Worm (Caenorhabditis elegans) whole organism, L1 larva: ENCODE data around the gene F49F1.14.

ENCODE experiments used
- C16A3.4 ChIP-seq: fragments of 150-350 bp; optimal IDR thresholded peaks from 2 replicates; lab custom pipeline; 2014; ENCODE audit warnings: missing biosample characterization, missing genetic modification characterization
- C34B4.2 ChIP-seq: sonication (generic microtip); optimal IDR thresholded peaks from 2 replicates; lab custom pipeline; 2017; ENCODE audit warnings: mild to moderate bottlenecking, missing genetic modification characterization, missing compliant biosample characterization
- aly-2 ChIP-seq: fragments of 150-350 bp; optimal IDR thresholded peaks from 2 replicates; lab custom pipeline; 2014; ENCODE audit warnings: missing biosample characterization, missing genetic modification characterization
- ama-1 ChIP-seq: fragments of 150-350 bp; optimal IDR thresholded peaks from 2 replicates; lab custom pipeline; 2014
- ceh-8 ChIP-seq: fragments of 200-800 bp; sonication (Bioruptor generic); optimal IDR thresholded peaks from 2 replicates; lab custom pipeline; 2018; ENCODE audit warnings: mild to moderate bottlenecking, missing genetic modification characterization, moderate library complexity, missing compliant biosample characterization
- ceh-88 ChIP-seq: fragments of 200-800 bp; sonication (Bioruptor generic); IDR thresholded peaks from 2 replicates; pipeline ENCODE4 v1.3.6; 2022; ENCODE audit warnings: missing genetic modification characterization, missing compliant biosample characterization
- dpl-1 ChIP-seq, 3 experiments: fragments of 150-350 bp in 2 of 3; sonication (generic microtip) in 1 of 3; optimal IDR thresholded peaks; 2 replicates each; lab custom pipeline; 2014 to 2017; ENCODE audit warnings: missing biosample characterization in 3 of 3, missing genetic modification characterization in 3 of 3, missing genetic modification reagents in 3 of 3
- efl-1 ChIP-seq, 4 experiments: fragments of 150-350 bp; optimal IDR thresholded peaks in 3 of 4; peaks in 1 of 4; 1 replicate in 1 of 4; 2 replicates in 3 of 4; lab custom pipeline; 2014; ENCODE audit warnings: missing biosample characterization in 2 of 4, missing genetic modification characterization in 2 of 4, missing genetic modification reagents in 2 of 4
- fkh-4 ChIP-seq: sonication (generic microtip); optimal IDR thresholded peaks from 2 replicates; lab custom pipeline; 2016; ENCODE audit warnings: missing compliant biosample characterization, missing genetic modification characterization, borderline replicate concordance
- hlh-4 ChIP-seq: sonication (generic microtip); optimal IDR thresholded peaks from 2 replicates; lab custom pipeline; 2016; ENCODE audit warnings: mild to moderate bottlenecking, missing genetic modification characterization, missing compliant biosample characterization
- irx-1 ChIP-seq: sonication (generic microtip); optimal IDR thresholded peaks from 2 replicates; lab custom pipeline; 2016; ENCODE audit warnings: missing genetic modification characterization, missing compliant biosample characterization
- isw-1 ChIP-seq: fragments of 200-800 bp; sonication (Bioruptor generic); IDR thresholded peaks from 2 replicates; pipeline ENCODE4 v1.3.6; 2022; ENCODE audit warnings: missing genetic modification characterization, missing compliant biosample characterization
- lin-15B ChIP-seq: fragments of 150-350 bp; sonication (generic microtip); optimal IDR thresholded peaks from 3 replicates; lab custom pipeline; 2014; ENCODE audit warnings: missing biosample characterization, missing genetic modification characterization
- lin-35 ChIP-seq, 2 experiments: fragments of 150-350 bp; optimal IDR thresholded peaks; 2 replicates each; lab custom pipeline; 2014; ENCODE audit warnings: missing biosample characterization in 2 of 2, missing genetic modification characterization in 2 of 2, missing genetic modification reagents in 2 of 2
- lin-39 ChIP-seq: fragments of 150-350 bp; optimal IDR thresholded peaks from 2 replicates; lab custom pipeline; 2014; ENCODE audit warnings: missing biosample characterization, missing genetic modification reagents, missing genetic modification characterization
- mab-9 ChIP-seq: fragments of 200-800 bp; sonication (Bioruptor generic); IDR thresholded peaks from 2 replicates; pipeline ENCODE4 v1.3.6; 2022; ENCODE audit warnings: missing genetic modification reagents, missing genetic modification characterization, missing compliant biosample characterization
- mdl-1 ChIP-seq, 2 experiments: fragments of 150-350 bp; optimal IDR thresholded peaks; 2 replicates each; lab custom pipeline; 2014 to 2017; ENCODE audit warnings: missing biosample characterization in 2 of 2, missing genetic modification characterization in 2 of 2, inconsistent platforms in 1 of 2
- nhr-11 ChIP-seq: fragments of 150-350 bp; optimal IDR thresholded peaks from 2 replicates; lab custom pipeline; 2014; ENCODE audit warnings: missing biosample characterization, missing genetic modification characterization
- nhr-12 ChIP-seq: sonication (generic microtip); optimal IDR thresholded peaks from 2 replicates; lab custom pipeline; 2017; ENCODE audit warnings: missing biosample characterization, missing genetic modification characterization
- nhr-19 ChIP-seq: fragments of 200-800 bp; sonication (Bioruptor generic); conservative IDR thresholded peaks from 2 replicates; pipeline ENCODE4 v1.3.6; 2022; ENCODE audit warnings: missing genetic modification characterization, missing compliant biosample characterization
- nhr-237 ChIP-seq: fragments of 150-350 bp; optimal IDR thresholded peaks from 2 replicates; lab custom pipeline; 2014; ENCODE audit warnings: missing biosample characterization, missing genetic modification characterization
- nhr-28 ChIP-seq: fragments of 150-350 bp; optimal IDR thresholded peaks from 2 replicates; lab custom pipeline; 2014; ENCODE audit warnings: missing biosample characterization, missing genetic modification characterization
- nhr-76 ChIP-seq: sonication (generic microtip); optimal IDR thresholded peaks from 2 replicates; lab custom pipeline; 2017; ENCODE audit warnings: missing biosample characterization, missing genetic modification characterization
- nhr-77 ChIP-seq: fragments of 150-350 bp; optimal IDR thresholded peaks from 2 replicates; lab custom pipeline; 2014; ENCODE audit warnings: missing biosample characterization, missing genetic modification characterization
- nhr-85 ChIP-seq: sonication (generic microtip); peaks from one replicate; lab custom pipeline; 2016; ENCODE audit warnings: missing genetic modification characterization, inconsistent platforms, missing compliant biosample characterization
- pag-3 ChIP-seq: sonication (generic microtip); optimal IDR thresholded peaks from 2 replicates; lab custom pipeline; 2017; ENCODE audit warnings: missing genetic modification characterization, mild to moderate bottlenecking, missing compliant biosample characterization, antibody characterized with exemption, borderline replicate concordance; ENCODE audit not compliant: insufficient read depth
- skn-1 ChIP-seq: fragments of 150-350 bp; optimal IDR thresholded peaks from 2 replicates; lab custom pipeline; 2014; ENCODE audit warnings: missing biosample characterization, missing genetic modification characterization
- sox-4 ChIP-seq: sonication (generic microtip); optimal IDR thresholded peaks from 2 replicates; lab custom pipeline; 2016; ENCODE audit warnings: missing genetic modification characterization, missing compliant biosample characterization
- sptf-1 ChIP-seq: fragments of 150-350 bp; optimal IDR thresholded peaks from 2 replicates; lab custom pipeline; 2014; ENCODE audit warnings: missing biosample characterization, missing genetic modification characterization
- unc-130 ChIP-seq: fragments of 150-350 bp; optimal IDR thresholded peaks from 2 replicates; lab custom pipeline; 2017; ENCODE audit warnings: missing biosample characterization, missing genetic modification characterization, inconsistent platforms
- unc-62 ChIP-seq: fragments of 150-350 bp; optimal IDR thresholded peaks from 2 replicates; lab custom pipeline; 2014; ENCODE audit warnings: missing biosample characterization, missing genetic modification reagents, missing genetic modification characterization
- unc-86 ChIP-seq: sonication (generic microtip); optimal IDR thresholded peaks from 2 replicates; lab custom pipeline; 2016; ENCODE audit warnings: missing genetic modification characterization, missing compliant biosample characterization
- vab-15 ChIP-seq: sonication (generic microtip); optimal IDR thresholded peaks from 2 replicates; lab custom pipeline; 2017; ENCODE audit warnings: missing genotype, mild to moderate bottlenecking, missing genetic modification characterization, missing compliant biosample characterization
- ztf-11 ChIP-seq, 2 experiments: sonication (generic microtip); optimal IDR thresholded peaks; 2 replicates each; lab custom pipeline; 2016 to 2017; ENCODE audit warnings: missing genetic modification characterization in 2 of 2, missing biosample characterization in 1 of 2, missing compliant biosample characterization in 1 of 2

F49F1.14 gene

ce11 chrIV:4083094-4083493 is 29.2 kb downstream of the F49F1.14 start:
- TF ChIP-seq lin-15B (no peak), fkh-4 (tag; lab: Kevin White, UChicago) (no peak), pag-3 (no peak), mdl-1 (tag; optimal IDR thresholded peaks at IDR 0.05; lab: Kevin White, UChicago) (no peak), unc-62 (GFP tag; lab: Kevin White, UChicago) (no peak), ama-1 (lab: Kevin White, UChicago) (no peak), nhr-11 (tag; lab: Kevin White, UChicago) (no peak), C34B4.2 (tag; lab: Kevin White, UChicago) (no peak)

- TF ChIP-seq pag-3: no peak
- no peak for TF ChIP-seq ceh-88 (GFP tag; lab: Robert Waterston, UW)
- no peak for TF ChIP-seq nhr-19
- TF ChIP-seq lin-35 (GFP tag; optimal IDR thresholded peaks at IDR 0.05; lab: Kevin White, UChicago): no peak
- no peak for TF ChIP-seq nhr-85 (tag; lab: Kevin White, UChicago)
- no peak for TF ChIP-seq unc-86
- TF ChIP-seq isw-1 (GFP tag; lab: Robert Waterston, UW): no peak
- TF ChIP-seq irx-1: no peak
- no peak for TF ChIP-seq nhr-237 (tag; lab: Kevin White, UChicago)
- TF ChIP-seq vab-15 (tag; lab: Kevin White, UChicago): no peak
- no peak for TF ChIP-seq nhr-11 (tag; lab: Kevin White, UChicago)
- no peak for TF ChIP-seq nhr-76 (tag; lab: Kevin White, UChicago)
- TF ChIP-seq dpl-1 (GFP tag; optimal IDR thresholded peaks at IDR 0.05; lab: Kevin White, UChicago): no peak
- no peak for TF ChIP-seq sptf-1
- TF ChIP-seq nhr-77 (tag; lab: Kevin White, UChicago): no peak
- TF ChIP-seq, all 84 proteins: peak for 0
Measured at ce11 chrIV:4082599-4082998, 29.7 kb downstream of the F49F1.14 start.

DNA sequence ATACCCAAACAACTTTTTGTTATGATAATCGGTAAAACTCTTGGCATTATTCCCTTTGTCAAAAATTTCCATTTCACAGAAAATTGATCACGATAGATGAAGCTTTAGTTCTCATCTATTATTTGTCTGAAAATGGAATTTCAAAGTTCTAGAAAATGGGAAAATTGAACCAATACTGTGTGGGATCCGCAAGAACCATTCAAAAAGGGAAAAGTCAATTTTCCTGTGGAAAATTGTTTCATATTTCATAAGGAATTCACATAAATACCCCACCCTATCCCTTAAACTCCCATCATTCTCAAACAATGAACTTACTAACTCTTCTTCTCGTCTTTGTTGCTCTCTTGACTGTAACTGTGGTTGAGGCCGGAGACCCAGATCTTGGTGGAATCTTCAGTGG is 31.4 kb downstream of the F49F1.14 start, which contains the start of the genes C35B1.9 and C35B1.3:
TSS of gene C35B1.9 (minus strand) at position 101 of the 400 bp plus-strand sequence.
TSS of gene C35B1.3 (plus strand) at position 306 of the 400 bp plus-strand sequence.
- TF ChIP-seq sox-4 (tag; lab: Kevin White, UChicago) (no peak), unc-130 (tag; lab: Kevin White, UChicago) (no peak), fkh-4 (tag; lab: Kevin White, UChicago) (no peak), hlh-4 (tag; lab: Kevin White, UChicago) (no peak), ztf-11 (tag; optimal IDR thresholded peaks at IDR 0.05; lab: Kevin White, UChicago) (no peak), lin-39 (tag; lab: Kevin White, UChicago) (no peak)
- TF ChIP-seq, all 84 proteins: peak for 0

ce11 chrIV:4079514-4079913 is 32.8 kb downstream of the F49F1.14 start, which contains the start of gene C35B1.4:
TSS of gene C35B1.4 (plus strand) at chrIV:4079814.
- no peak for TF ChIP-seq aly-2
- no peak for TF ChIP-seq C16A3.4

DNA sequence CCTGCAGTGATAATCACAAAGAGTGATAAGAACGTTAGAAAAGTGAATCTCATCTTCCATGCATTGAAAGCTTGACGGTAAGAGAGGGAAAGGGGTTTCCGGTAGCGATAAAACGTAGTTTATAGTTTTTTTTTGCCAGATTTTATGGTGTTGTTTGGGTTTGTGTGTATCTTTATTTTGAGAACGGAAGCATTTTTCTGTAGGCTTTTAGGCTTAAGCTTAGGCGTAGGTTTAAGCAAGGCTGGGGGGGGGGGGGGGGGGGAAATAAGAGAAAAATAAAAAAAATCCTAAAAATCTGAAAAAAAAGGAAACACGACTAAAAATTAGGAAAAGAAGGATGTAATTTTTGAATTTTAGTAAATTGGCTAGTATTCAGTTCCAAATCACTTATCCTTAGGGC is 33.4 kb downstream of the F49F1.14 start, which contains the start of gene C35B1.8:
TSS of gene C35B1.8 (minus strand) at position 101 of the 400 bp plus-strand sequence.
- TF ChIP-seq ceh-88 (GFP tag; lab: Robert Waterston, UW) (no peak), ztf-11 (tag; optimal IDR thresholded peaks at IDR 0.05; lab: Kevin White, UChicago) (no peak), nhr-12 (tag; lab: Kevin White, UChicago) (no peak), skn-1 (tag; lab: Kevin White, UChicago) (no peak)
- TF ChIP-seq, all 84 proteins: peak for 0

ce11 chrIV:4076690-4077295 is 35.5 kb downstream of the F49F1.14 start:
- no peak for TF ChIP-seq nhr-28 (tag; lab: Kevin White, UChicago)
- no peak for TF ChIP-seq mab-9
- peak; percentile 44 for TF ChIP-seq ceh-8 (GFP tag; lab: Kevin White, UChicago)
- no peak for TF ChIP-seq efl-1 (optimal IDR thresholded peaks at IDR 0.05; lab: Kevin White, UChicago)
- peak in 1 of 2 experiments; percentile 15 for TF ChIP-seq efl-1 (GFP tag; optimal IDR thresholded peaks at IDR 0.05 in 1 of 2; lab: Kevin White, UChicago)
